Worm (Caenorhabditis elegans) whole organism, L4 larva: ENCODE data around the gene cap-2.

Experiments
- F10B5.3 ChIP-seq: sonication (generic microtip); optimal IDR thresholded peaks from 2 replicates; lab custom pipeline; 2016; ENCODE audit warnings: mild to moderate bottlenecking, missing genetic modification characterization, missing compliant biosample characterization
- Y5F2A.4 ChIP-seq: fragments of 200-800 bp; sonication (Bioruptor generic); optimal IDR thresholded peaks from 2 replicates; lab custom pipeline; 2018; ENCODE audit warnings: mild to moderate bottlenecking, missing genetic modification characterization, missing compliant biosample characterization
- ZK546.5 ChIP-seq, 2 experiments: sonication (generic microtip); optimal IDR thresholded peaks; 2 replicates each; lab custom pipeline; 2017; ENCODE audit warnings: missing biosample characterization in 2 of 2, missing genetic modification characterization in 2 of 2
- lin-1 ChIP-seq: fragments of 200-800 bp; sonication (Bioruptor generic); IDR thresholded peaks from 2 replicates; pipeline ENCODE4 v1.3.6; 2022; ENCODE audit warnings: missing genetic modification reagents, missing genetic modification characterization, missing compliant biosample characterization
- lin-29 ChIP-seq: fragments of 200-800 bp; sonication (Bioruptor generic); IDR thresholded peaks from 2 replicates; pipeline ENCODE4 v1.3.6; 2022; ENCODE audit warnings: missing genetic modification reagents, missing genetic modification characterization, missing compliant biosample characterization
- nhr-11 ChIP-seq: fragments of 150-350 bp; optimal IDR thresholded peaks from 2 replicates; lab custom pipeline; 2014; ENCODE audit warnings: missing biosample characterization, missing genetic modification characterization
- sdz-12 ChIP-seq: fragments of 200-800 bp; sonication (Bioruptor generic); optimal IDR thresholded peaks from 2 replicates; lab custom pipeline; 2018; ENCODE audit warnings: mild to moderate bottlenecking, missing genetic modification characterization, missing compliant biosample characterization
- snpc-4 ChIP-seq: fragments of 150-350 bp; optimal IDR thresholded peaks from 2 replicates; lab custom pipeline; 2014; ENCODE audit warnings: missing biosample characterization, missing genetic modification characterization
- zfp-3 ChIP-seq: fragments of 200-800 bp; sonication (Bioruptor generic); conservative IDR thresholded peaks from 2 replicates; pipeline ENCODE4 v1.3.6; 2022; ENCODE audit warnings: missing genetic modification reagents, missing genetic modification characterization, missing compliant biosample characterization

ce11 chrII:10829572-10829971 is 39.4 kb upstream of the cap-2 start:
- TF ChIP-seq ZK546.5 (tag; optimal IDR thresholded peaks at IDR 0.05; lab: Kevin White, UChicago) (no peak), nhr-11 (tag; lab: Kevin White, UChicago) (no peak), lin-29 (GFP tag; lab: Robert Waterston, UW) (no peak), sdz-12 (GFP tag; lab: Kevin White, UChicago) (no peak), zfp-3 (GFP tag; lab: Robert Waterston, UW) (no peak), snpc-4 (no peak), Y5F2A.4 (GFP tag; lab: Kevin White, UChicago) (no peak), F10B5.3 (tag; lab: Kevin White, UChicago) (no peak), lin-1 (GFP tag; lab: Robert Waterston, UW) (no peak)
